Worm (Caenorhabditis elegans) whole organism, L4/young adult: ENCODE results near the gene hlh-30.

Experiments used
- dao-5 ChIP-seq: sonication (generic microtip); optimal IDR thresholded peaks from 2 replicates; lab custom pipeline; 2016; ENCODE audit warnings: missing genotype, missing genetic modification characterization, moderate library complexity, missing compliant biosample characterization
- him-1 ChIP-seq: sonication (generic microtip); optimal IDR thresholded peaks from 2 replicates; lab custom pipeline; 2016; ENCODE audit warnings: missing genotype, missing genetic modification reagents, missing genetic modification characterization, missing compliant biosample characterization

- TF ChIP-seq him-1 (tag; lab: Kevin White, UChicago): no peak
- no peak for TF ChIP-seq dao-5 (tag; lab: Kevin White, UChicago)
Measured at ce11 chrIV:3993292-3993691, 41.5 kb downstream of the hlh-30 start, which contains the start of gene F47C12.6.
